Fruit fly (Drosophila melanogaster): ENCODE measurements around the gene La.

The La gene

DNA sequence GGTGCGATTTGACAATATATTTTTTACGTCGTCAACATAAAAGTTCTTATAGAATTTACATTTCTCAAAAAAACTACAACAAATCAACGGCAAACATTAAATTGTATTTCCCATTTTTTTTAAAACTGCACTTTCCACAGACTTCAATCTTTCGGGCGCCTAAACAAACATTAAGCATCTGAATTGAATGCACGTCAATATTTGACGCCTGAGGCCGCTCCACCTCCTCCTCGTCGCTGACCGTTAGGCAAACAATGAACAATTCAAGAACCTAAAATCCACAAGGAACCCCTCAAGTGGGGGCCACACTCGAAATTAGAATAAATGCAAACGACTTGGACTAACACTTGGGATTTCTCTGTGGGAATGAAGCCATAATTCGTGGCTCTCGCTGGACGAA lies 22.4 kb downstream of the La start (continued):
- no peak for TF ChIP-seq CG10959 (GFP tag; IDR thresholded peaks at IDR 0.05)
- no peak for TF ChIP-seq run (tag; optimal IDR thresholded peaks at IDR 0.05)
- no peak for TF ChIP-seq vfl (GFP tag; optimal IDR thresholded peaks at IDR 0.05)
- no peak for TF ChIP-seq Atf6 (GFP tag; IDR thresholded peaks at IDR 0.05)
- no peak for TF ChIP-seq hkb (optimal IDR thresholded peaks at IDR 0.05)
- TF ChIP-seq hkb (GFP tag; IDR thresholded peaks at IDR 0.05): no peak
- no peak for TF ChIP-seq CG12219 (GFP tag; optimal IDR thresholded peaks at IDR 0.05)
- TF ChIP-seq Rfx (GFP tag; IDR thresholded peaks at IDR 0.05): no peak
- peak; percentile 36 for TF ChIP-seq ac (GFP tag; optimal IDR thresholded peaks at IDR 0.05)
- TF ChIP-seq crol (GFP tag; IDR thresholded peaks at IDR 0.05): no peak; the same call in 1 of the 2 replicates
- TF ChIP-seq psq (GFP tag; optimal IDR thresholded peaks at IDR 0.05): no peak
- TF ChIP-seq twi (tag; optimal IDR thresholded peaks at IDR 0.05): no peak
- no peak for TF ChIP-seq Oli (tag; optimal IDR thresholded peaks at IDR 0.05)
- TF ChIP-seq ssp (GFP tag; IDR thresholded peaks at IDR 0.05): no peak
- no peak for TF ChIP-seq Sry-δ (GFP tag; optimal IDR thresholded peaks at IDR 0.05)
- TF ChIP-seq CG14860 (GFP tag; IDR thresholded peaks at IDR 0.05; ENCODE audit: partially characterized antibody): no peak
- no peak for TF ChIP-seq CG6254 (GFP tag; optimal IDR thresholded peaks at IDR 0.05)
- TF ChIP-seq Adf1 (GFP tag; IDR thresholded peaks at IDR 0.05): no peak
- TF ChIP-seq CG12942 (GFP tag; optimal IDR thresholded peaks at IDR 0.05): no peak
- TF ChIP-seq salm (tag; optimal IDR thresholded peaks at IDR 0.05): no peak
- peak; percentile 20 for TF ChIP-seq CG18764 (GFP tag; optimal IDR thresholded peaks at IDR 0.05)
- no peak for TF ChIP-seq az2 (GFP tag; optimal IDR thresholded peaks at IDR 0.05)
- no peak for TF ChIP-seq jumu (GFP tag; optimal IDR thresholded peaks at IDR 0.05)
- TF ChIP-seq jigr1 (GFP tag; IDR thresholded peaks at IDR 0.05): no peak
- TF ChIP-seq gem (tag; optimal IDR thresholded peaks at IDR 0.05): peak; percentile 40
- TF ChIP-seq CG10565 (GFP tag; optimal IDR thresholded peaks at IDR 0.05): no peak
- no peak for TF ChIP-seq jing (GFP tag; optimal IDR thresholded peaks at IDR 0.05)
- no peak for TF ChIP-seq Hmr (GFP tag; optimal IDR thresholded peaks at IDR 0.05)
- no peak for TF ChIP-seq CG10321 (GFP tag; IDR thresholded peaks at IDR 0.05)
- TF ChIP-seq amos (GFP tag; IDR thresholded peaks at IDR 0.05; ENCODE audit: partially characterized antibody): no peak
- TF ChIP-seq CG2875 (GFP tag; optimal IDR thresholded peaks at IDR 0.05): peak; percentile 69
- no peak for TF ChIP-seq CG2712 (tag; optimal IDR thresholded peaks at IDR 0.05)
- no peak for TF ChIP-seq phol (tag; optimal IDR thresholded peaks at IDR 0.05)
- peak; percentile 17 for TF ChIP-seq CG17802 (tag; optimal IDR thresholded peaks at IDR 0.05)
- TF ChIP-seq CG9876 (GFP tag; optimal IDR thresholded peaks at IDR 0.05): no peak
- TF ChIP-seq CG7556 (GFP tag; optimal IDR thresholded peaks at IDR 0.05): no peak
- no peak for TF ChIP-seq Stat92E (GFP tag; optimal IDR thresholded peaks at IDR 0.05)
- TF ChIP-seq tgo (GFP tag; IDR thresholded peaks at IDR 0.05): no peak
- no peak for TF ChIP-seq Pdp1 (GFP tag; optimal IDR thresholded peaks at IDR 0.05)
- no peak for TF ChIP-seq Elba2 (GFP tag; optimal IDR thresholded peaks at IDR 0.05)
- no peak for TF ChIP-seq lov (optimal IDR thresholded peaks at IDR 0.05)
- TF ChIP-seq lov (GFP tag; IDR thresholded peaks at IDR 0.05): 0 out of 3 replicates have a peak, but pooled peaks have one; percentile 25
- no peak for TF ChIP-seq Doc3 (GFP tag; IDR thresholded peaks at IDR 0.05; ENCODE audit: partially characterized antibody)
- no peak for TF ChIP-seq Rx (GFP tag; IDR thresholded peaks at IDR 0.05)
- TF ChIP-seq CG2120 (GFP tag; optimal IDR thresholded peaks at IDR 0.05): no peak
- no peak for TF ChIP-seq bbx (GFP tag; IDR thresholded peaks at IDR 0.05; ENCODE audit: partially characterized antibody)
- TF ChIP-seq ems (GFP tag; optimal IDR thresholded peaks at IDR 0.05): no peak
- peak; percentile 12 for TF ChIP-seq Usf (GFP tag; optimal IDR thresholded peaks at IDR 0.05)
- no peak for TF ChIP-seq so (GFP tag; IDR thresholded peaks at IDR 0.05)
- no peak for TF ChIP-seq chinmo (GFP tag; IDR thresholded peaks at IDR 0.05; ENCODE audit: partially characterized antibody)
- TF ChIP-seq hbn (GFP tag; IDR thresholded peaks at IDR 0.05; ENCODE audit: partially characterized antibody): no peak
- no peak for TF ChIP-seq CG13624 (GFP tag; optimal IDR thresholded peaks at IDR 0.05)

Measured in whole organism, embryonic.